Fruit fly (Drosophila melanogaster) Kc167 (cell line): ENCODE data around the gene Wdr33.

Experiments used
- Myc ChIP-seq: fragments of >200 bp; optimal IDR thresholded peaks from 2 replicates; lab custom pipeline; 2017; ENCODE audit warnings: missing external identifiers
- Sin3A ChIP-seq: fragments of >200 bp; optimal IDR thresholded peaks from 2 replicates; lab custom pipeline; 2018; ENCODE audit warnings: missing external identifiers
- h ChIP-seq: fragments of >200 bp; optimal IDR thresholded peaks from 3 replicates; lab custom pipeline; 2018; ENCODE audit warnings: missing external identifiers
- insv ChIP-seq: fragments of >200 bp; optimal IDR thresholded peaks from 3 replicates; lab custom pipeline; 2018; ENCODE audit warnings: missing external identifiers
- psq ChIP-seq: fragments of >200 bp; optimal IDR thresholded peaks from 2 replicates; lab custom pipeline; 2017; ENCODE audit warnings: missing external identifiers
- ttk ChIP-seq: sonication (Bioruptor generic); optimal IDR thresholded peaks from 2 replicates; lab custom pipeline; 2017; ENCODE audit warnings: missing external identifiers

Gene Wdr33

DNA sequence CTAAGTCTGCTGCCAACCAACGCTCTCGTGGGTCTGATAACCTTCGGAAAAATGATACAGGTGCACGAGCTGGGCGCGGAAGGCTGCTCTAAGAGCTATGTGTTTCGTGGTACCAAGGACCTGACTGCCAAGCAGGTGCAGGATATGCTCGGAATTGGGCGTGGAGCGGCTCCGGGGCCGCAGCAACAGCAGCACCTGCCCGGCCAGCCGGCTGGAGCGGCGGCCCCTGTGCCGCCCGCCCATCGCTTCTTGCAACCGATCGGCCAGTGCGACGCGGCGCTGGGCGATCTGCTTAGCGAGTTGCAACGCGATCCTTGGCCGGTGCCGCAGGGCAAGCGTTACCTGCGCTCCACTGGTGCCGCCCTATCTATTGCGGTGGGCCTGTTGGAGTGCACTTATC, 10.5 kb upstream of the Wdr33 start:
- TF ChIP-seq insv (lab: Kevin White, UChicago) (no peak), ttk (lab: Kevin White, UChicago) (peak; percentile 77)

DNA sequence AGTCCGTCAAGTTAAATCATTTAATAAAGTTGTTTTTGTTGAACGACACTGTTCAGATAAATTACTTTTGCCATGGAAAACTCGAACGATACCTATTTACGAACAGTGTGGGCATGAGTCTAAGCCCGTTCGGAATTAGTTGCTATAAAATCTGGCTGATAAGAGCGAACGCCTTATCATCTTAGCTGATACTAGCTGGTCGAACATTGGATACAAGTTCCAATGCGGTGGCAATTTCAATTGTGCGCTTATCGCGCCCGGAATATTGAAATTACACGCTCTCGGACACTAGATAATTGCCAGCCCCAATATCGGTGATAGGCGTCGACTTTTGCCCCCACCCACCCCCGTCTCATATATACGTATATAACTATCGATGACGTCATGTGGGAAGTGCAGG, 6.5 kb upstream of the Wdr33 start:
- TF ChIP-seq Sin3A (lab: Kevin White, UChicago) (no peak), Myc (lab: Kevin White, UChicago) (no peak), ttk (lab: Kevin White, UChicago) (no peak), insv (lab: Kevin White, UChicago) (no peak), psq (lab: Kevin White, UChicago) (no peak), h (lab: Kevin White, UChicago) (no peak)

DNA sequence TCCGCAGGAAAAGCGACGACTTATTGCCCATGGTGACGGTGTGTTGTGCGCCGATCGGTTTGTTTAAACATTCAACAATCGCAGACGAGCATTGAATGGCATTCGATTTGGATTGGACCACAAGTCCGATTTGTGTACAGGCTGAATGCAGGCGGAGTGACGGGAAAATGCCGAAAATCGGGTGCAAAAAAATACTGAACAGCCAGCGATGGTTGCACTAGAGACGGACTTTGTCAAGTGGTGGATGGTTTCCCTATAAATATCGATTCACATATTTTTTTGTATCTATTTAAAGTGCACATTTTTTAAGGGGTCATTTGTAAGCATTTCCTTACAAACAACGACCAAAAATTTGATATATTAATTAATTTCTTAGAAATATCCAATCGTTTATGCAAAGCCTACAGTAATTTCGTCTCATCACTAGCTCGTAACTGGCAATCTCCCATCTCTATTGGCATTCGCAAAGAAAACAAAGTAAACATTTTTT, 5.7 kb upstream of the Wdr33 start, which contains the start of the genes elm and MED27:
TSS of gene elm (minus strand) at position 170 of the 490 bp plus-strand sequence.
TSS of gene MED27 (plus strand) at position 448 of the 490 bp plus-strand sequence.
- no peak for TF ChIP-seq insv (lab: Kevin White, UChicago)
- TF ChIP-seq psq (lab: Kevin White, UChicago): no peak
- no peak for TF ChIP-seq Myc (lab: Kevin White, UChicago)
- no peak for TF ChIP-seq Sin3A (lab: Kevin White, UChicago)
- TF ChIP-seq ttk (lab: Kevin White, UChicago): no peak
- TF ChIP-seq h (lab: Kevin White, UChicago): no peak

DNA sequence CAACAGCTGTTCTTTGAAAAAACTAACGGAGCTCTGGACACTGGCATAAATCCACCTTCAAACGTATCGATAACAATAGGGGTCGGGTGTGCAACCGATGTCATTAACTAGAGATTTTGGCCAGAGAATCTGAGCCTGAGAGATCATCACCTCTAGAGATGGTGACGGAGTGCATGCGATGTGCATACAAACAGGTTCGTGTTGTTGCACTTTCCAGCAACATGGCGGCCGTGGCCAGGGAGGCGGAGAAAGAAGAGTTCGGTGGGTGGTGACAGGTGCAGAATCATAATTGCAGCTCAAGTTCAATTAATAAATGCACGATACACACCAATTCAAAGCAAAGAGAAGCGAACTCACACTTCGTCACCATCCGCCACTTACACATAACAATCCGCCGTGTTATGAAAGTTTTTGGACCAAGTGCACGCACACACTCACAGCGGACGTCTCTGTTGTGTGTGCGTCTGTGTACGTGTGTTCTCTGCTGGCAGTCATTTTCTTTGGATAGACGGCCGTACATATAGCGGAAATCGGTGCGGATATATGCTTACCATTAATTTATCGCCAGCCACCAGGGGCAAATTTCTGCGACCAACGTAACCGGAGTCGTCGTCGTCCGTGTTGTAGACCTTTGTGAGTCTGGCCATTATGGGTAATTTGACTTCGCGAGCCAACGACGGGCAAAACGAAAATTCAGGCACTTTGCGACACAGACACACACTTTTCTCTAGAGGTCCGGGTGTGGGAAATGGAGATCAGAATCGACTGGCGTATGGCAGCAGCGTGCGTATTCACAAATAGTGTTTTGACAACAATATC, 1.2 kb upstream of the Wdr33 start:
- TF ChIP-seq insv (lab: Kevin White, UChicago): no peak
- no peak for TF ChIP-seq Myc (lab: Kevin White, UChicago)
- no peak for TF ChIP-seq psq (lab: Kevin White, UChicago)
- no peak for TF ChIP-seq h (lab: Kevin White, UChicago)
- no peak for TF ChIP-seq ttk (lab: Kevin White, UChicago)
- TF ChIP-seq Sin3A (lab: Kevin White, UChicago): no peak

DNA sequence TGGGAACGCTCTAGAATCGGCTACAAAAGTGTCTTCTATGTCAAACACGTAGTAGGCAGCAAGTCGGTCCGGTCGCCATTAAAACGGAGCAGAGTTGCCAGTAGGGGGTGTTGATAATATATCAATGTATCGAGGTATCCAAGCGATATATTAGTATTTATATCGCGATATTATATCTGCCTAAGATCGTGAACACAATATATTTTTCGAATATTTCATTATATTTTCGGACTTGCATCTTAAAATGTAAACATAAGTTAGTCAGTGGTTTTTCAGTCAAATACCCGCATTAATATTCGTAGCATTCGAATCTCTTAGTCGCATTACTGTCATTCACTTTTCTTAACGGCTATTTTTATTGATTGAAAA, 622 bp upstream of the Wdr33 start, which contains the start of gene CG2182:
TSS of gene CG2182 (minus strand) at position 84 of the 369 bp plus-strand sequence.
- TF ChIP-seq Myc (lab: Kevin White, UChicago) (no peak), ttk (lab: Kevin White, UChicago) (no peak), h (lab: Kevin White, UChicago) (no peak), insv (lab: Kevin White, UChicago) (no peak), Sin3A (lab: Kevin White, UChicago) (no peak), psq (lab: Kevin White, UChicago) (no peak)

DNA sequence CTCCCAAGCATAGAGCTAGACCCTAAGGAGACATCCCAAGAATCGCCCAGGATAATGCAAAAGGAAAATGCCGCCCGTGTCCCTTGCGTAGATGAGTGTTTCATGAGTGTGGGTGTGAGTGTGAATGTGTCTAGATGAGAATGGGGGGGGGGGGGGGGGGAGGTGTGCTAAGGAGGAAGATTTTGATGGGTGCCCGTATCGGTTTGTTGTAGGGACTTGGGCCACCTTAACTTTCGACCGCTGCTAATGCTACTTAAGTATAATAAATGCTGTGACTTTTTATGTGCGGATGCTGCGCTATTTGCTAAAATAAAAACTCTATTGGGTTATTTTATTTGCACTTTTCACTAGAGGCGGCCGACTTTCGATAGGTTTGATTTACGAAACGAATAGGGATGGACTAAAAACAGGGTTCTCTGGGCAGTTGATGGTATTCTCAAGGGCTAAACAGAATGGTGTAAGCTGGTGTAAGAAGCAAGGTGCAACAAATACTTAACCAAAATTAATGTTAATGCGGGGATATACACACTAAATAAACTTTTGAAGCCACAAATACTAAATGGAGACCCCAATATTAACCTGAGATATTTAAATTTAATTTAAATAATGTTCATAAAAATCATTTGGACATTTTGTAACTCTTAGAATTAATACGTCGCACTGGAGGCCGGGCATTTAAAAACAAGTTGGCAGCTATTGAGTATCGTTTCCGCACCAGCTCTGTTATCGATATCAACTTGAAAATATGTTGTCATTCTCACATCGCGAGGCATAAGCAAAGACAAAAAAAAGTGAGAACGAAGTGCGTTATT, 8.7 kb downstream of the Wdr33 start, which contains the start of the genes Xe7 and Atg17:
TSS of gene Xe7 (minus strand) at position 407 of the 812 bp plus-strand sequence.
TSS of gene Atg17 (plus strand) at position 786 of the 812 bp plus-strand sequence.
- TF ChIP-seq h (lab: Kevin White, UChicago) (no peak), ttk (lab: Kevin White, UChicago) (no peak), psq (lab: Kevin White, UChicago) (peak; percentile 60)

DNA sequence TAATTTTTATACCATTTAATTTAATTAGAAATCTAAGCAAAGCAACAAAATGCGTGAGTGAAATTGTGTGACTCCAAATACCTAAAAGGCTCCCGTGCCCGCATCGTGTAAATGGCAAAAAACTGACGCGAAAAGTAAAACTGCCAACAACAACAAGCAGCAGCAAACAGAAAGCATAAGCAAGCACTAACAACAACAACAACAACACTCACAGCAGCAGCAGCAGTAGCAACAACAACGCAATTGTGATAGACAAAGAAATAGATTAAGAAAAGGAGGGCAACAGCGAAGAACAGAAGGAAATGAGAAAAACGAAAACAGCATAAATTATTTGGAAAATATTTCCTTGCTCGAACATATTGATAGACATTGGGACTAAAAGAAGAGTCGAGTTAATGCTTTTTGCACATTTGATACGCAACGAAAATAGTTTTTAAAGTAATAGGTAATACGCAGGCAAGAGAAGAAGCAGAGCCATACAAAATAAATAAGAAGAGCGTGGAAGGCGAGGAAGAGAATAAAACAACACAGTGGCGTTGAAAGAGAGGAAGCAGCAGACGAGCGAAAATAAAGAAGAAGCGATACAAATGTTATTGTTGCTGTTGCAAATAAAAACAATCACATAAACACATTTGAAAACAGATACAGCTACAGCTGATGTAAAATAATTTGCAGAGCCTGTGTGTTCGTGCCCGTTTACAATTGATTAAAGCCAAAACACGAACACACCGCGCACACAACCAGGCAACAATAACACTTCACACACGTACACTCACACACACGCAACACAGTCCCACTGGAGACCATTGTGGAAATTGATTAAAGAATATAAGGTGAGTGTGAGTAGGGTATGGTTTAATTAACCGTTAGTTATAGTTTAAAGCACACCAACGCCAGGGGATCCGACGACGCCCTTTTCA, 9.6 kb downstream of the Wdr33 start:
- TF ChIP-seq insv (lab: Kevin White, UChicago): no peak
- peak; percentile 85 for TF ChIP-seq psq (lab: Kevin White, UChicago)
- TF ChIP-seq Sin3A (lab: Kevin White, UChicago): no peak

DNA sequence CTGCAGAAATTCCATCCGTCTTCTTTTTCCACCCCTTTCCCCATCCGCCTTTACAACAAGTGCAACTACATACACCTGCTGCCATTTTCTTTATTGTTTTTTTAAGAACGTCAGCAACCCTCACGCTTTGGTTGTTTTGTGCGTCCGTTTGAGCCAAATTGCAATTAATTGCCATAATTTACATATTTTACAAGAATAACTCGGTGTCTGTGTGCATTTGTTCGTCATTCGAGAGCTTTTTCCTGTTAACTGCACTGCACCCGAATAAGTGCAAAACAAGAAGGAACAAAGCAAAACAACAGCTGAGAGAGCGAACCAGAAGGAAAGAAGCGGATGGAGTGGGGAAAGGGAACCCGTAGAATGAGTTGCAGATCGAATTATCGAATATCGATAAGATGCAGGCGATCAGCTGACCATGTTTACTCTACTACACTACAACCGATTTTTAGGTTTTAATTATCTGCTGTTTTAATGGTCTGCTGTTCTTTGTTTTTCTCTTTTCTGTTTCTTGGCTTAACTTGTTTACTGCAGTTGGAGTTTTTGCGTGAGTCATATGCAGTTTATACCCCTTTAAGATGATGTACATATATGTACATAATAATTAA, 10.3 kb downstream of the Wdr33 start:
- no peak for TF ChIP-seq insv (lab: Kevin White, UChicago)
- TF ChIP-seq Myc (lab: Kevin White, UChicago): no peak
- no peak for TF ChIP-seq Sin3A (lab: Kevin White, UChicago)
- no peak for TF ChIP-seq h (lab: Kevin White, UChicago)
- no peak for TF ChIP-seq ttk (lab: Kevin White, UChicago)
- no peak for TF ChIP-seq psq (lab: Kevin White, UChicago)

DNA sequence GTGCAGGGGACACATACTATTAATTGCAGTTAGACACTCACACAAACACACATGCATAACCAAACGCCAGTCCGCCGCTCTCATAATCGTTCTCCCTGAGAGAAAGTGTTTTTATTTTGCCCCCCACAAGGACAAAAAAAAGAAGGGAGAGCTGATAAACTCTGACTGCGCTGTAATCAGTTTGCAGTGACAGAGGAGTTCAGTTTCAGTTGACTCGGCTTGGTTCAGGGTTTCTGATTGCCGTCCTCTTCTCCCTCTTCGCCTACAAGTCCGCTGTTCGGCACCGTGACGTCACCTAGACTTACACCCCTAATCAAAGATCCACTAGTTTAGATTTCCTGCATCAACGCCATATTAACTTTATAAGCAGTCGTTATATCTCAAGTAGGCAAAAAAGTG, 10.8 kb downstream of the Wdr33 start:
- TF ChIP-seq ttk (lab: Kevin White, UChicago): no peak
- TF ChIP-seq Myc (lab: Kevin White, UChicago): no peak
- TF ChIP-seq psq (lab: Kevin White, UChicago): no peak
